Worm (Caenorhabditis elegans) whole organism, L4 larva: ENCODE results near the gene ptc-3.
A peak's percentile ranks its signal among the peaks of the same experiment; 100 is the strongest.

Experiments
- F26F4.8 ChIP-seq: fragments of 200-800 bp; sonication (Bioruptor generic); conservative IDR thresholded peaks from 2 replicates; pipeline ENCODE4 v1.3.6; 2022; ENCODE audit warnings: missing genetic modification characterization, missing compliant biosample characterization
- ceh-82 ChIP-seq: sonication (generic microtip); optimal IDR thresholded peaks from 2 replicates; lab custom pipeline; 2017; ENCODE audit warnings: missing biosample characterization, missing genetic modification characterization
- fkh-10 ChIP-seq: fragments of 150-350 bp; optimal IDR thresholded peaks from 2 replicates; lab custom pipeline; 2014; ENCODE audit warnings: missing biosample characterization, missing genetic modification reagents, missing genetic modification characterization
- lin-15B ChIP-seq: fragments of 150-350 bp; sonication (generic microtip); optimal IDR thresholded peaks from 3 replicates; lab custom pipeline; 2014; ENCODE audit warnings: missing biosample characterization, missing genetic modification characterization
- nhr-28 ChIP-seq: fragments of 150-350 bp; optimal IDR thresholded peaks from 2 replicates; lab custom pipeline; 2014; ENCODE audit warnings: missing biosample characterization, missing genetic modification characterization
- set-16 ChIP-seq: fragments of 200-800 bp; sonication (Bioruptor generic); IDR thresholded peaks from 2 replicates; pipeline ENCODE4 v1.3.6; 2022; ENCODE audit warnings: missing genetic modification reagents, missing genetic modification characterization, missing compliant biosample characterization
- snpc-4 ChIP-seq: fragments of 150-350 bp; optimal IDR thresholded peaks from 2 replicates; lab custom pipeline; 2014; ENCODE audit warnings: missing biosample characterization, missing genetic modification characterization
- unc-62 ChIP-seq, 3 experiments: fragments of 150-350 bp in 1 of 3; sonication (generic microtip); optimal IDR thresholded peaks in 2 of 3; peaks in 1 of 3; 1 replicate in 1 of 3; 2 replicates in 2 of 3; lab custom pipeline; 2014 to 2017; ENCODE audit warnings: missing biosample characterization in 3 of 3, missing genetic modification characterization in 3 of 3, missing genetic modification reagents in 3 of 3, missing genotype in 1 of 3
- ztf-7 ChIP-seq: fragments of 150-350 bp; optimal IDR thresholded peaks from 2 replicates; lab custom pipeline; 2014; ENCODE audit warnings: missing biosample characterization, missing genetic modification characterization

DNA sequence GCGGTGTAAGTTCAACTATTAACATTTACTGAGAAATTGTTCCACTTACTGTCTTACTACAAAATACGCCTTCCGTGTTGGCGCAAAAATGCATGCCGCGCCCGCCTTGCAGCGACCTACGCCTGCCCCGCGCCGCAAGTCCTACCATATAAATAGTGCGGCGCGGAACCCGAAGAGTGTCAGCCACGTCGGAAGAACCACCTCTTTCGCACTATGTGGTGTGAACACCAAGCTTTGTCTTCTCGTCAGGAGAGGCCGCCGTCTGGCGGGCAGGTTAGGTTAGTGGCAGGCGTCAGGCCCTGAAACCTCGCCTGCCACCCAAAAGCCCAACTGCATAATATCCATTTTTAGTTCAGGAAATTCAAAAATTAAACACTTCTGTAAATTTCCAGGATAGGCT is 13.0 kb upstream of the ptc-3 start:
- TF ChIP-seq nhr-28 (tag; lab: Kevin White, UChicago) (no peak), ceh-82 (tag; lab: Kevin White, UChicago) (no peak), ztf-7 (tag; lab: Kevin White, UChicago) (no peak), lin-15B (no peak), unc-62 (GFP tag; optimal IDR thresholded peaks at IDR 0.05 in 1 of 2; lab: Kevin White, UChicago) (no peak), unc-62 (tag; optimal IDR thresholded peaks at IDR 0.05; lab: Kevin White, UChicago) (no peak), snpc-4 (tag; lab: Kevin White, UChicago) (no peak), F26F4.8 (GFP tag; lab: Robert Waterston, UW) (no peak), set-16 (GFP tag; lab: Robert Waterston, UW) (peak; percentile 66), fkh-10 (no peak)
